Worm (Caenorhabditis elegans): ENCODE measurements around the gene F42C5.3.

F42C5.3 gene

DNA sequence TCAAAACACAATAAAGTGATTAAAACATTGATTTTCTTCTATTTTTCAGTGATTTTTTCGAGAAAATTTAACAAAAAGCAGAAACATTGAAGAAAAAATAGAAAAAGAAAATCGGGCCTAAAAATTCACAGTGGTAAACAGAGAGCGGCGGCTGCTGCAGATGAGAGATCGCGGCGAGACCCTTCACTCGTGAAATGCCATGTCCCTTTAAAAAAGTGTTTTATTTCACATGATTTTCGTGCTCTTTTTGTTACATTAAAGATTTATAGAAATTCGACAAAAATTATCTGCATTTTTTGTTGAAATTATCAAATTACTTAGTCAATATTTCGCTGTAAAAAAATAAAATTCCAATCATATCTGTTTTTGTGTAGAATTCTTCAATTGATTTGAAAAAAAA, 26.6 kb upstream of the F42C5.3 start:
- TF ChIP-seq ceh-48 (tag; optimal IDR thresholded peaks at IDR 0.05) (no peak), ceh-34 (tag; optimal IDR thresholded peaks at IDR 0.05) (peak; percentile 65), mec-3 (tag; optimal IDR thresholded peaks at IDR 0.05; ENCODE audit: borderline replicate concordance) (no peak), ceh-24 (tag; optimal IDR thresholded peaks at IDR 0.05) (no peak), C08G9.2 (tag; optimal IDR thresholded peaks at IDR 0.05) (no peak), ztf-16 (tag; optimal IDR thresholded peaks at IDR 0.05) (no peak), unc-55 (GFP tag; optimal IDR thresholded peaks at IDR 0.05) (peak; percentile 1), lim-6 (tag; optimal IDR thresholded peaks at IDR 0.05) (no peak), fax-1 (tag; optimal IDR thresholded peaks at IDR 0.05) (no peak), hlh-13 (GFP tag; optimal IDR thresholded peaks at IDR 0.05) (no peak), pat-9 (tag; optimal IDR thresholded peaks at IDR 0.05) (no peak), dve-1 (tag; optimal IDR thresholded peaks at IDR 0.05) (peak; percentile 8), hlh-30 (tag; optimal IDR thresholded peaks at IDR 0.05; ENCODE audit: insufficient read depth) (peak; percentile 3), gmeb-2 (tag; optimal IDR thresholded peaks at IDR 0.05) (no peak), Y22D7AL.16 (tag; optimal IDR thresholded peaks at IDR 0.05) (no peak), fkh-6 (tag; optimal IDR thresholded peaks at IDR 0.05) (no peak), lin-11 (tag; optimal IDR thresholded peaks at IDR 0.05) (no peak), nfya-1 (tag; optimal IDR thresholded peaks at IDR 0.05) (peak; percentile 39), K09A11.1 (tag; optimal IDR thresholded peaks at IDR 0.05; ENCODE audit: insufficient read depth) (no peak), rnt-1 (tag; optimal IDR thresholded peaks at IDR 0.05) (no peak), ceh-31 (tag; optimal IDR thresholded peaks at IDR 0.05) (peak; percentile 19), C38D4.7 (GFP tag; optimal IDR thresholded peaks at IDR 0.05) (no peak), ama-1 (optimal IDR thresholded peaks at IDR 0.05) (no peak), ceh-45 (GFP tag; IDR thresholded peaks at IDR 0.05) (no peak), nhr-232 (tag; optimal IDR thresholded peaks at IDR 0.05) (no peak), che-1 (tag; optimal IDR thresholded peaks at IDR 0.05) (no peak), ceh-18 (tag; optimal IDR thresholded peaks at IDR 0.05) (no peak), tbx-7 (tag; optimal IDR thresholded peaks at IDR 0.05) (no peak), ahr-1 (tag; optimal IDR thresholded peaks at IDR 0.05) (no peak), ceh-22 (tag; optimal IDR thresholded peaks at IDR 0.05) (no peak), npax-4 (tag; optimal IDR thresholded peaks at IDR 0.05) (no peak), sox-4 (tag; optimal IDR thresholded peaks at IDR 0.05) (no peak), pha-2 (tag; optimal IDR thresholded peaks at IDR 0.05) (no peak), ceh-14 (tag; optimal IDR thresholded peaks at IDR 0.05) (no peak), ceh-30 (tag; optimal IDR thresholded peaks at IDR 0.05) (no peak), unc-3 (GFP tag; conservative IDR thresholded peaks at IDR 0.05) (no peak), unc-3 (tag; optimal IDR thresholded peaks at IDR 0.05) (no peak), F13H6.1 (tag; optimal IDR thresholded peaks at IDR 0.05) (no peak), K02D7.2 (tag; optimal IDR thresholded peaks at IDR 0.05) (no peak), pag-3 (tag; optimal IDR thresholded peaks at IDR 0.05; ENCODE audit: borderline replicate concordance) (no peak), pros-1 (tag; optimal IDR thresholded peaks at IDR 0.05) (no peak), hlh-15 (tag; optimal IDR thresholded peaks at IDR 0.05) (no peak), hlh-8 (tag; optimal IDR thresholded peaks at IDR 0.05) (no peak), elt-4 (tag; optimal IDR thresholded peaks at IDR 0.05) (no peak), ceh-19 (GFP tag; optimal IDR thresholded peaks at IDR 0.05) (no peak), sdc-2 (tag; optimal IDR thresholded peaks at IDR 0.05) (no peak), pha-4 (tag; optimal IDR thresholded peaks at IDR 0.05) (no peak), tbx-2 (tag; optimal IDR thresholded peaks at IDR 0.05) (peak; percentile 19), unc-86 (tag; optimal IDR thresholded peaks at IDR 0.05) (no peak), ceh-2 (tag; optimal IDR thresholded peaks at IDR 0.05) (no peak), pqm-1 (tag; optimal IDR thresholded peaks at IDR 0.05) (no peak), elt-2 (tag; optimal IDR thresholded peaks at IDR 0.05) (no peak), unc-42 (tag; optimal IDR thresholded peaks at IDR 0.05) (no peak), eyg-1 (tag; optimal IDR thresholded peaks at IDR 0.05) (no peak), dmd-4 (tag; optimal IDR thresholded peaks at IDR 0.05; ENCODE audit: borderline replicate concordance) (no peak)

All from whole organism, late embryonic.